Worm (Caenorhabditis elegans) whole organism, late embryonic: ENCODE results near the gene K10D11.5.

ENCODE experiments used
- C38D4.7 ChIP-seq: fragments of 200-800 bp; sonication (Bioruptor generic); optimal IDR thresholded peaks from 2 replicates; lab custom pipeline; 2018; ENCODE audit warnings: mild to moderate bottlenecking, missing genetic modification characterization, moderate library complexity, missing compliant biosample characterization
- K02D7.2 ChIP-seq: sonication (generic microtip); optimal IDR thresholded peaks from 2 replicates; lab custom pipeline; 2017; ENCODE audit warnings: mild to moderate bottlenecking, missing genetic modification characterization, missing compliant biosample characterization
- K09A11.1 ChIP-seq: sonication (generic microtip); optimal IDR thresholded peaks from 2 replicates; lab custom pipeline; 2017; ENCODE audit warnings: antibody characterized with exemption, mild to moderate bottlenecking, missing genetic modification characterization, missing compliant biosample characterization; ENCODE audit not compliant: insufficient read depth
- Y22D7AL.16 ChIP-seq: sonication (generic microtip); optimal IDR thresholded peaks from 2 replicates; lab custom pipeline; 2016; ENCODE audit warnings: missing genetic modification characterization, missing compliant biosample characterization
- ahr-1 ChIP-seq: sonication (generic microtip); optimal IDR thresholded peaks from 2 replicates; lab custom pipeline; 2016; ENCODE audit warnings: missing genetic modification characterization, missing compliant biosample characterization
- ama-1 ChIP-seq: fragments of 150-350 bp; optimal IDR thresholded peaks from 2 replicates; lab custom pipeline; 2014
- ceh-14 ChIP-seq: sonication (generic microtip); optimal IDR thresholded peaks from 2 replicates; lab custom pipeline; 2016; ENCODE audit warnings: missing genotype, missing genetic modification characterization, missing compliant biosample characterization
- ceh-18 ChIP-seq: sonication (generic microtip); optimal IDR thresholded peaks from 2 replicates; lab custom pipeline; 2016; ENCODE audit warnings: missing genetic modification characterization, missing compliant biosample characterization
- ceh-19 ChIP-seq: fragments of 200-800 bp; sonication (Bioruptor generic); optimal IDR thresholded peaks from 2 replicates; lab custom pipeline; 2018; ENCODE audit warnings: mild to moderate bottlenecking, missing genetic modification characterization, missing compliant biosample characterization
- ceh-24 ChIP-seq: sonication (generic microtip); optimal IDR thresholded peaks from 2 replicates; lab custom pipeline; 2016; ENCODE audit warnings: mild to moderate bottlenecking, missing genetic modification characterization, missing compliant biosample characterization
- ceh-31 ChIP-seq: sonication (generic microtip); optimal IDR thresholded peaks from 2 replicates; lab custom pipeline; 2016; ENCODE audit warnings: missing genetic modification characterization, missing compliant biosample characterization
- ceh-45 ChIP-seq: fragments of 200-800 bp; sonication (Bioruptor generic); IDR thresholded peaks from 2 replicates; pipeline ENCODE4 v1.3.6; 2022; ENCODE audit warnings: missing genetic modification reagents, missing genetic modification characterization, missing compliant biosample characterization
- ceh-48 ChIP-seq: sonication (generic microtip); optimal IDR thresholded peaks from 2 replicates; lab custom pipeline; 2016; ENCODE audit warnings: missing genetic modification characterization, inconsistent platforms, missing compliant biosample characterization
- che-1 ChIP-seq: sonication (generic microtip); optimal IDR thresholded peaks from 2 replicates; lab custom pipeline; 2016; ENCODE audit warnings: mild to moderate bottlenecking, missing genetic modification characterization, missing compliant biosample characterization
- dve-1 ChIP-seq: sonication (generic microtip); optimal IDR thresholded peaks from 2 replicates; lab custom pipeline; 2017; ENCODE audit warnings: antibody characterized with exemption, mild to moderate bottlenecking, missing genetic modification characterization, missing compliant biosample characterization
- elt-2 ChIP-seq: sonication (generic microtip); optimal IDR thresholded peaks from 2 replicates; lab custom pipeline; 2016; ENCODE audit warnings: missing genetic modification reagents, missing genetic modification characterization, missing compliant biosample characterization
- ets-4 ChIP-seq: sonication (generic microtip); optimal IDR thresholded peaks from 2 replicates; lab custom pipeline; 2016; ENCODE audit warnings: missing genetic modification characterization, missing compliant biosample characterization
- fax-1 ChIP-seq: sonication (generic microtip); optimal IDR thresholded peaks from 2 replicates; lab custom pipeline; 2016; ENCODE audit warnings: missing genotype, missing genetic modification characterization, missing compliant biosample characterization
- fkh-10 ChIP-seq: fragments of 150-350 bp; optimal IDR thresholded peaks from 2 replicates; lab custom pipeline; 2014; ENCODE audit warnings: missing biosample characterization, missing genetic modification reagents, missing genetic modification characterization
- fkh-6 ChIP-seq: sonication (generic microtip); optimal IDR thresholded peaks from 2 replicates; lab custom pipeline; 2016; ENCODE audit warnings: missing genetic modification characterization, missing compliant biosample characterization
- hlh-30 ChIP-seq: sonication (generic microtip); optimal IDR thresholded peaks from 2 replicates; lab custom pipeline; 2017; ENCODE audit warnings: antibody characterized with exemption, missing genetic modification characterization, missing compliant biosample characterization; ENCODE audit not compliant: insufficient read depth
- hlh-6 ChIP-seq: sonication (generic microtip); optimal IDR thresholded peaks from 2 replicates; lab custom pipeline; 2016; ENCODE audit warnings: missing genotype, missing genetic modification characterization, missing compliant biosample characterization
- hlh-8 ChIP-seq: sonication (generic microtip); optimal IDR thresholded peaks from 2 replicates; lab custom pipeline; 2016; ENCODE audit warnings: missing genotype, missing genetic modification characterization, missing compliant biosample characterization
- lim-6 ChIP-seq: sonication (generic microtip); optimal IDR thresholded peaks from 2 replicates; lab custom pipeline; 2016; ENCODE audit warnings: missing genetic modification characterization, missing compliant biosample characterization
- lin-11 ChIP-seq: fragments of 200-800 bp; sonication (Bioruptor generic); optimal IDR thresholded peaks from 2 replicates; lab custom pipeline; 2018; ENCODE audit warnings: mild to moderate bottlenecking, missing genetic modification characterization, missing compliant biosample characterization
- madf-2 ChIP-seq: sonication (generic microtip); optimal IDR thresholded peaks from 2 replicates; lab custom pipeline; 2017; ENCODE audit warnings: missing genetic modification characterization, missing compliant biosample characterization
- mec-3 ChIP-seq: sonication (generic microtip); optimal IDR thresholded peaks from 2 replicates; lab custom pipeline; 2016; ENCODE audit warnings: borderline replicate concordance, missing genetic modification characterization, missing compliant biosample characterization
- nhr-232 ChIP-seq: sonication (generic microtip); optimal IDR thresholded peaks from 2 replicates; lab custom pipeline; 2016; ENCODE audit warnings: missing genetic modification characterization, missing compliant biosample characterization
- npax-4 ChIP-seq: sonication (generic microtip); optimal IDR thresholded peaks from 2 replicates; lab custom pipeline; 2016; ENCODE audit warnings: missing genetic modification characterization, missing compliant biosample characterization
- odd-2 ChIP-seq: sonication (generic microtip); optimal IDR thresholded peaks from 2 replicates; lab custom pipeline; 2017; ENCODE audit warnings: antibody characterized with exemption, mild to moderate bottlenecking, missing genetic modification characterization, missing compliant biosample characterization
- pag-3 ChIP-seq: sonication (generic microtip); optimal IDR thresholded peaks from 2 replicates; lab custom pipeline; 2016; ENCODE audit warnings: missing compliant biosample characterization, missing genetic modification characterization, borderline replicate concordance
- pat-9 ChIP-seq: fragments of 200-800 bp; sonication (Bioruptor generic); optimal IDR thresholded peaks from 2 replicates; lab custom pipeline; 2018; ENCODE audit warnings: mild to moderate bottlenecking, missing genetic modification characterization, moderate library complexity, missing compliant biosample characterization
- pax-1 ChIP-seq: fragments of 150-350 bp; optimal IDR thresholded peaks from 2 replicates; lab custom pipeline; 2014; ENCODE audit warnings: missing biosample characterization, missing genetic modification characterization
- pha-4 ChIP-seq: fragments of 150-350 bp; optimal IDR thresholded peaks from 2 replicates; lab custom pipeline; 2018; ENCODE audit warnings: missing biosample characterization, missing genetic modification reagents, missing genetic modification characterization
- pros-1 ChIP-seq: fragments of 150-350 bp; optimal IDR thresholded peaks from 2 replicates; lab custom pipeline; 2014; ENCODE audit warnings: missing biosample characterization, missing genetic modification reagents, missing genetic modification characterization
- ref-2 ChIP-seq: sonication (generic microtip); optimal IDR thresholded peaks from 2 replicates; lab custom pipeline; 2016; ENCODE audit warnings: missing genetic modification characterization, missing compliant biosample characterization
- rnt-1 ChIP-seq: sonication (generic microtip); optimal IDR thresholded peaks from 2 replicates; lab custom pipeline; 2016; ENCODE audit warnings: missing genetic modification characterization, missing compliant biosample characterization
- sdc-2 ChIP-seq: sonication (generic microtip); optimal IDR thresholded peaks from 2 replicates; lab custom pipeline; 2016; ENCODE audit warnings: missing genotype, missing genetic modification characterization, missing compliant biosample characterization
- sox-2 ChIP-seq: fragments of 200-800 bp; sonication (Bioruptor generic); IDR thresholded peaks from 2 replicates; pipeline ENCODE4 v1.3.6; 2022; ENCODE audit warnings: missing genetic modification reagents, missing genetic modification characterization, missing compliant biosample characterization
- sox-4 ChIP-seq: sonication (generic microtip); optimal IDR thresholded peaks from 2 replicates; lab custom pipeline; 2017; ENCODE audit warnings: mild to moderate bottlenecking, missing genetic modification characterization, inconsistent platforms, missing compliant biosample characterization
- tbx-2 ChIP-seq: sonication (generic microtip); optimal IDR thresholded peaks from 2 replicates; lab custom pipeline; 2016; ENCODE audit warnings: missing genetic modification characterization, missing compliant biosample characterization
- ttx-3 ChIP-seq: sonication (generic microtip); optimal IDR thresholded peaks from 2 replicates; lab custom pipeline; 2016; ENCODE audit warnings: missing genetic modification reagents, missing genetic modification characterization, missing compliant biosample characterization
- unc-3 ChIP-seq, 2 experiments: fragments of 200-800 bp in 1 of 2; sonication (Bioruptor generic) in 1 of 2; sonication (generic microtip) in 1 of 2; conservative IDR thresholded peaks in 1 of 2; optimal IDR thresholded peaks in 1 of 2; 2 replicates each; pipeline versions ENCODE4 v1.3.6 to Lab custom; 2016 to 2022; ENCODE audit warnings: missing compliant biosample characterization in 2 of 2, missing genetic modification characterization in 2 of 2, missing genetic modification reagents in 1 of 2
- unc-55 ChIP-seq: sonication (generic microtip); optimal IDR thresholded peaks from 2 replicates; lab custom pipeline; 2017; ENCODE audit warnings: missing biosample characterization, missing genetic modification reagents, missing genetic modification characterization

K10D11.5 gene

ce11 chrIV:12991629-12992028 is at the start of gene K10D11.5:
Gene K10D11.5, minus strand, starts transcription at chrIV:12991843.
- TF ChIP-seq npax-4 (tag; lab: Kevin White, UChicago) (no peak), madf-2 (no peak), ceh-45 (GFP tag; lab: Robert Waterston, UW) (no peak), pax-1 (no peak), pros-1 (no peak), ceh-24 (tag; lab: Kevin White, UChicago) (no peak), C38D4.7 (GFP tag; lab: Kevin White, UChicago) (no peak), mec-3 (tag; lab: Kevin White, UChicago) (no peak)
- TF ChIP-seq, all 69 proteins: peak for 0

ce11 chrIV:13038888-13039287 is 47.2 kb upstream of the K10D11.5 start, which contains the start of gene F49E11.2:
Gene F49E11.2, minus strand, starts transcription at chrIV:13038988.
- TF ChIP-seq sox-2 (no peak), pat-9 (no peak), ceh-14 (tag; lab: Kevin White, UChicago) (no peak), K09A11.1 (tag; lab: Kevin White, UChicago) (no peak), ceh-18 (no peak), dve-1 (tag; lab: Kevin White, UChicago) (no peak), odd-2 (no peak), fkh-6 (tag; lab: Kevin White, UChicago) (no peak), ttx-3 (no peak), hlh-30 (tag; lab: Kevin White, UChicago) (no peak), sox-4 (tag; lab: Kevin White, UChicago) (no peak), rnt-1 (no peak), npax-4 (tag; lab: Kevin White, UChicago) (no peak), pag-3 (tag; lab: Kevin White, UChicago) (no peak), ets-4 (tag; lab: Kevin White, UChicago) (no peak), elt-2 (tag; lab: Kevin White, UChicago) (no peak), tbx-2 (tag; lab: Kevin White, UChicago) (no peak), lin-11 (tag; lab: Kevin White, UChicago) (no peak), che-1 (tag; lab: Kevin White, UChicago) (no peak)

- TF ChIP-seq che-1 (tag; lab: Kevin White, UChicago) (no peak), ceh-31 (tag; lab: Kevin White, UChicago) (no peak), ceh-48 (tag; lab: Kevin White, UChicago) (no peak), sox-4 (tag; lab: Kevin White, UChicago) (no peak), sdc-2 (tag; lab: Kevin White, UChicago) (no peak), hlh-8 (no peak), fkh-10 (GFP tag; lab: Kevin White, UChicago) (no peak), ceh-19 (no peak), hlh-30 (tag; lab: Kevin White, UChicago) (no peak), ceh-24 (tag; lab: Kevin White, UChicago) (no peak), ceh-14 (tag; lab: Kevin White, UChicago) (no peak), nhr-232 (no peak)
- TF ChIP-seq, all 69 proteins: peak for 0
These were observed 45.2 kb upstream of the K10D11.5 start for ce11 chrIV:13036835-13037234.

ce11 chrIV:13035302-13035701 is 43.7 kb upstream of the K10D11.5 start:
- TF ChIP-seq lim-6 (tag; lab: Kevin White, UChicago) (no peak), sox-2 (no peak), K02D7.2 (no peak), pha-4 (tag; lab: Kevin White, UChicago) (no peak), ref-2 (tag; lab: Kevin White, UChicago) (no peak), fax-1 (tag; lab: Kevin White, UChicago) (no peak), hlh-6 (tag; lab: Kevin White, UChicago) (no peak), unc-3 (GFP tag; conservative IDR thresholded peaks at IDR 0.05; lab: Robert Waterston, UW) (no peak), unc-3 (tag; optimal IDR thresholded peaks at IDR 0.05; lab: Kevin White, UChicago) (no peak), ets-4 (tag; lab: Kevin White, UChicago) (no peak), ama-1 (lab: Kevin White, UChicago) (no peak), sox-4 (tag; lab: Kevin White, UChicago) (no peak), unc-55 (GFP tag; lab: Kevin White, UChicago) (no peak), fkh-10 (GFP tag; lab: Kevin White, UChicago) (no peak), ahr-1 (tag; lab: Kevin White, UChicago) (no peak), npax-4 (tag; lab: Kevin White, UChicago) (no peak), ttx-3 (no peak), Y22D7AL.16 (tag; lab: Kevin White, UChicago) (no peak)
- TF ChIP-seq, all 69 proteins: peak for 0
